Fruit fly (Drosophila melanogaster) whole organism, larva: Measurements from ENCODE around the gene Or94a.

Experiments
- noc ChIP-seq: fragments of 200-800 bp; sonication (Bioruptor generic); optimal IDR thresholded peaks from 3 replicates; lab custom pipeline; 2019; ENCODE audit warnings: missing biosample characterization, mild to moderate bottlenecking, missing genetic modification characterization, moderate library complexity

Gene Or94a

dm6 chr3R:23030900-23031299 lies 43.8 kb downstream of the Or94a start:
- TF ChIP-seq noc: no peak

dm6 chr3R:23035463-23035862 lies 48.4 kb downstream of the Or94a start, which contains the start of gene CG13833:
CG13833 (minus strand) TSS chr3R:23035563.
- no peak for TF ChIP-seq noc

- no peak for TF ChIP-seq noc
These were observed 49.2 kb downstream of the Or94a start for dm6 chr3R:23036321-23036720.

dm6 chr3R:23038062-23038461 lies 51.0 kb downstream of the Or94a start:
- no peak for TF ChIP-seq noc
